Worm (Caenorhabditis elegans) whole organism, L4/young adult: ENCODE measurements around the gene F58B4.6.

Source experiments
- W03F9.2 ChIP-seq: fragments of 150-350 bp; optimal IDR thresholded peaks from 2 replicates; lab custom pipeline; 2014; ENCODE audit warnings: missing biosample characterization, missing genetic modification characterization
- him-1 ChIP-seq: sonication (generic microtip); optimal IDR thresholded peaks from 2 replicates; lab custom pipeline; 2016; ENCODE audit warnings: missing genotype, missing genetic modification reagents, missing genetic modification characterization, missing compliant biosample characterization

- no peak for TF ChIP-seq him-1 (tag; lab: Kevin White, UChicago)
- TF ChIP-seq W03F9.2 (tag; lab: Kevin White, UChicago): no peak
These were observed 28.1 kb upstream of the F58B4.6 start for ce11 chrV:10896706-10897105.
